Worm (Caenorhabditis elegans): ENCODE measurements around the gene K01G12.22.

DNA sequence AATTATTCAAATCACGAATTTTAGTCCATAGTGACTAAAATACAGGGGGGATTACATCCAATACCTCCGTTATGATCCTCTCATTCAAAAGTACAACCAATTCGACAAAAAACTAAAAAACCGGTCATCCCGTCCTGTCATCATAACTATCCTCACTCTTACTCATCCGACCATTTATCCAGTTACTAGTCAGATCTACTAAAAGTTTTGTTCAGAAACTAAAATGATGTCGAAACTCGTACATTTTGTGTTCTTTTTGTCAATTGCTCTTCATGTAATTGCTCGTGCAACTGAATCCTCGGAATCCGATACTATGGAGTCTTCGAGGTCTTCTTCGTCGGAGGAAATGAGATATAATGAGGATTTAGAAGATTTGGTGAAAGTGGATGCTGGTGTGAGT is 15.0 kb upstream of the K01G12.22 start, which contains the start of gene R05A10.2:
- no peak for TF ChIP-seq unc-39 (tag; optimal IDR thresholded peaks at IDR 0.05)
- TF ChIP-seq nhr-12 (tag; optimal IDR thresholded peaks at IDR 0.05), result no peak
- no peak for TF ChIP-seq flh-1 (GFP tag; optimal IDR thresholded peaks at IDR 0.05)
- TF ChIP-seq sptf-1 (tag; optimal IDR thresholded peaks at IDR 0.05), result no peak
- no peak for TF ChIP-seq ztf-11 (tag; optimal IDR thresholded peaks at IDR 0.05)
- no peak for TF ChIP-seq unc-62 (GFP tag; optimal IDR thresholded peaks at IDR 0.05)
